Fruit fly (Drosophila melanogaster): Measurements from ENCODE around the gene CG8042.

DNA sequence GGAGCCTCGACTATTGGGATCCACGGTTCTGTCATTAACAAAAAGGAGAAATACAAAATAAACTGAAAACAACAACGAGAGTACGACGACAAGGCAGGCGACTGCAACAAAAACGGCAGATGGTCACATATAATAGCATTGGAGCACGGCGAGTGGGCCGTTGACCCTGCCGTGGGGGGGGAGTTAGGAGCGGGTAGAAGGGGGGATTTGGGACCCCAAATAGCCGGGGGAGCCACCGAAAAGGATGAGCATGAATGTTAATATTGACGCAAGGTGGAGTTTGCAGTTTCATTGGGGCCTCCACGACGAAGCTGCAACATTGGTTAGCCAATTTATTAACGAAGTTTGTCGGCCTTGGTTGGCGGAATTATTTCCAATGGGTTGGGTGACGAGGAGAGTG lies 18.1 kb upstream of the CG8042 start:
- TF ChIP-seq Sin3A (optimal IDR thresholded peaks at IDR 0.05), result no peak
- no peak for TF ChIP-seq psq (optimal IDR thresholded peaks at IDR 0.05)
- no peak for TF ChIP-seq Myc (optimal IDR thresholded peaks at IDR 0.05)
- no peak for TF ChIP-seq h (optimal IDR thresholded peaks at IDR 0.05)
- TF ChIP-seq insv (optimal IDR thresholded peaks at IDR 0.05), result no peak
